Worm (Caenorhabditis elegans): ENCODE results near the gene srbc-16.

The srbc-16 gene

DNA sequence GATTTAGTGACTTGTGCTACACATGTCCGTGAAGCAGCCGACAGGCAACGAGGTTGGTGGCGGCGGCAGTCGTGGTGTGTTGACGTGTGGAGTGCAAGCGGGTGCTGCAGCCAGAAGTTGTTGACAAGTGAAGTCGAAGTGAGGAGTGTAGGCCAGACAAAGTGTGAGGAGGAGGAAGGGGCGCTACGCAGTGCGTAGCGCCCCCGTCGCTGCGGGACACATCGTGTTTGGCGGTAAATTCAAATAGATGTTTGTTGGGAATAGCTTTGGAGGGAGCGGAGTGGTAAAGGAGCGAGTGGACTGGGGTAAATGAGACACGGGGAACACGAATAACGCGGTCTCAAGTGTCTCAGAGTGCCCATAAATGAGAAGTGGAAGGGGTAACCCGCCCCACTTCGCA is 3.6 kb downstream of the srbc-16 start:
- TF ChIP-seq lsy-2 (tag; optimal IDR thresholded peaks at IDR 0.05) (no peak), nhr-237 (tag; optimal IDR thresholded peaks at IDR 0.05) (no peak), mep-1 (tag; optimal IDR thresholded peaks at IDR 0.05) (no peak), sptf-1 (tag; optimal IDR thresholded peaks at IDR 0.05) (no peak), hlh-1 (tag; optimal IDR thresholded peaks at IDR 0.05) (no peak), M03D4.4 (tag; optimal IDR thresholded peaks at IDR 0.05) (no peak), bed-3 (GFP tag; optimal IDR thresholded peaks at IDR 0.05) (no peak), mab-5 (tag; optimal IDR thresholded peaks at IDR 0.05) (no peak), lin-32 (GFP tag; optimal IDR thresholded peaks at IDR 0.05) (no peak), mls-2 (tag; optimal IDR thresholded peaks at IDR 0.05) (no peak), nhr-2 (tag; optimal IDR thresholded peaks at IDR 0.05) (no peak), ceh-83 (GFP tag; optimal IDR thresholded peaks at IDR 0.05) (no peak), blmp-1 (tag; optimal IDR thresholded peaks at IDR 0.05) (no peak), zip-8 (tag; optimal IDR thresholded peaks at IDR 0.05) (no peak), unc-39 (tag; optimal IDR thresholded peaks at IDR 0.05) (no peak), ham-2 (GFP tag; optimal IDR thresholded peaks at IDR 0.05) (no peak), ceh-43 (GFP tag; optimal IDR thresholded peaks at IDR 0.05) (no peak), ceh-39 (tag; optimal IDR thresholded peaks at IDR 0.05) (no peak), elt-1 (tag; optimal IDR thresholded peaks at IDR 0.05; ENCODE audit: borderline replicate concordance, insufficient read depth) (no peak)

DNA sequence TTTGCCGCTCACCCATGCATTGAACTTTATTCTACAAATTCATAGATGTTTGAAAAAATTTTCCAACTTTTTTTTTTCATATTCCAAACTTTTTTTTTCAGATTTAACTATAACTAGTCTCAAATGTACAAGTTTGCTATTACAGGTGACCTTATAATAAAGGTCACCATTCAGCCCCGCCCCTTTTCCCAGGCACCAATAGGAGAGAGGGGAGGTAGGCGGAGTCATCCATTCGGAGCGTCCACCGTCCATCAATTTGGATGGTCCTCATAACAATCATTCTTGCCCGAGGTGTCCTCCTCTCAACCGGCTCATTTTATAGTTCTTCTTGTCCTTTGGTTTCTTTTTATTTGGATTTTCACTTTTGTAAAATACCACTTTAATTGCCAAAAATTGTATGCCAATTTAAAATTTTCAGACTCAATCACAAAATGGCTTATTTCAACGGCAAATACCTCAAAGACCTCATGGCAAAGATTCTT is 6.1 kb downstream of the srbc-16 start, which contains the start of gene Y5H2B.3:
Y5H2B.3 (plus strand) TSS at position 432 of the 482 bp plus-strand sequence.
- no peak for TF ChIP-seq ztf-11 (tag; optimal IDR thresholded peaks at IDR 0.05)
- TF ChIP-seq nhr-12 (tag; optimal IDR thresholded peaks at IDR 0.05): no peak
- no peak for TF ChIP-seq ceh-83 (GFP tag; optimal IDR thresholded peaks at IDR 0.05)
- no peak for TF ChIP-seq unc-120 (tag; optimal IDR thresholded peaks at IDR 0.05; ENCODE audit: poor library complexity, severe bottlenecking)
- no peak for TF ChIP-seq ces-1 (GFP tag; optimal IDR thresholded peaks at IDR 0.05)
- TF ChIP-seq nhr-76 (tag; optimal IDR thresholded peaks at IDR 0.05): no peak
- TF ChIP-seq cnd-1 (tag; optimal IDR thresholded peaks at IDR 0.05): no peak
- no peak for TF ChIP-seq M03D4.4 (tag; optimal IDR thresholded peaks at IDR 0.05)
- TF ChIP-seq hlh-1 (tag; optimal IDR thresholded peaks at IDR 0.05): no peak
- TF ChIP-seq elt-3 (tag; optimal IDR thresholded peaks at IDR 0.05): no peak
- TF ChIP-seq mab-5 (tag; optimal IDR thresholded peaks at IDR 0.05): no peak
- no peak for TF ChIP-seq ham-2 (GFP tag; optimal IDR thresholded peaks at IDR 0.05)
- no peak for TF ChIP-seq tbx-8 (GFP tag; optimal IDR thresholded peaks at IDR 0.05)
- no peak for TF ChIP-seq mls-2 (tag; optimal IDR thresholded peaks at IDR 0.05)
- TF ChIP-seq elt-1 (tag; optimal IDR thresholded peaks at IDR 0.05; ENCODE audit: borderline replicate concordance, insufficient read depth): no peak
- TF ChIP-seq sptf-1 (tag; optimal IDR thresholded peaks at IDR 0.05): no peak
- TF ChIP-seq lin-32 (GFP tag; optimal IDR thresholded peaks at IDR 0.05): no peak
- no peak for TF ChIP-seq bed-3 (GFP tag; optimal IDR thresholded peaks at IDR 0.05)

DNA sequence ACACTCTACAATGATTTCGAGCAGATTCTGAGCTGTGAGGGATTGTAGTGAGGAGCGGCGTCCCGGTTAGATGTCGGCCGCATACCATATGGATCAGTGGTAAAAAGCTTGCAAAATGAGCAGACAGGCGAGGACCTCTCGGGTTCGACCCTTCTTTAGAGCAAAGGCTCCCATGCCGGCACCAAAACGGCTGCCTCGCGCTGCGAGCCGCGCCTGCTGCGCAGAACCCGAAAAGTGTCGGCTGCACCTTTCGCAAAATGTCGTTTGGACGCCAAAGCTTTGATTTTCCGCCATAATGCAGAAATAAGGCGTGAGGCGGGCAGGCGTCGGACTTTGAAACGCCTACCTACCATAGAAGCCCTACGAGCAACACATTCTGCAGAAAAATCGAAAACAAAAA is 8.5 kb downstream of the srbc-16 start:
- TF ChIP-seq sem-2 (GFP tag; optimal IDR thresholded peaks at IDR 0.05): no peak
- TF ChIP-seq lin-13 (tag; optimal IDR thresholded peaks at IDR 0.05): no peak
- TF ChIP-seq drap-1 (GFP tag; optimal IDR thresholded peaks at IDR 0.05): no peak
- TF ChIP-seq flh-1 (GFP tag; optimal IDR thresholded peaks at IDR 0.05): no peak
- no peak for TF ChIP-seq ceh-39 (tag; optimal IDR thresholded peaks at IDR 0.05)
- TF ChIP-seq unc-39 (tag; optimal IDR thresholded peaks at IDR 0.05): no peak
- no peak for TF ChIP-seq nhr-2 (tag; optimal IDR thresholded peaks at IDR 0.05)

DNA sequence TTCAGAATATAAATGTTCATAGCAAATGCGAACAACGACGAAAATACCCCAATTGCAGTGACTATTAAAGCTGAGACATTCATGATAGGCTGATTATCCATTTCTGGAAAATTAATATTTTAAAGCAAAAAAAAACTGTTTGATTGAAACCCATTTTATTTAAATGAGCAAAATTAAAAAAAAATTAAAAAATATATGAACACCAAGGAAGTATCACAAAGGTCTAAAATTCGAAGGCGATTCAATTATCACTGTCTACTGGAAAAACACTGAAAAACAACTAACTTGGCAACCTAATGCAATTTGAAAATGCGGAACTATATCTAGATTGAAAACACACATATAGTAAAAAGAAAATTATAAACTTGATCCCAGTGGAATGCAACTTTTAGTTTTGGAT is 9.3 kb downstream of the srbc-16 start, which contains the start of gene srbc-42:
srbc-42 (minus strand) TSS at position 101 of the 400 bp plus-strand sequence.
- no peak for TF ChIP-seq ceh-83 (GFP tag; optimal IDR thresholded peaks at IDR 0.05)
- TF ChIP-seq flh-1 (GFP tag; optimal IDR thresholded peaks at IDR 0.05): no peak
- TF ChIP-seq elt-1 (tag; optimal IDR thresholded peaks at IDR 0.05; ENCODE audit: borderline replicate concordance, insufficient read depth): no peak
- no peak for TF ChIP-seq nhr-237 (tag; optimal IDR thresholded peaks at IDR 0.05)
- no peak for TF ChIP-seq lsy-2 (tag; optimal IDR thresholded peaks at IDR 0.05)
- TF ChIP-seq ztf-11 (tag; optimal IDR thresholded peaks at IDR 0.05): no peak
- TF ChIP-seq nhr-76 (tag; optimal IDR thresholded peaks at IDR 0.05): no peak
- TF ChIP-seq mls-2 (tag; optimal IDR thresholded peaks at IDR 0.05): no peak
- TF ChIP-seq unc-39 (tag; optimal IDR thresholded peaks at IDR 0.05): no peak
- no peak for TF ChIP-seq unc-120 (tag; optimal IDR thresholded peaks at IDR 0.05; ENCODE audit: poor library complexity, severe bottlenecking)

DNA sequence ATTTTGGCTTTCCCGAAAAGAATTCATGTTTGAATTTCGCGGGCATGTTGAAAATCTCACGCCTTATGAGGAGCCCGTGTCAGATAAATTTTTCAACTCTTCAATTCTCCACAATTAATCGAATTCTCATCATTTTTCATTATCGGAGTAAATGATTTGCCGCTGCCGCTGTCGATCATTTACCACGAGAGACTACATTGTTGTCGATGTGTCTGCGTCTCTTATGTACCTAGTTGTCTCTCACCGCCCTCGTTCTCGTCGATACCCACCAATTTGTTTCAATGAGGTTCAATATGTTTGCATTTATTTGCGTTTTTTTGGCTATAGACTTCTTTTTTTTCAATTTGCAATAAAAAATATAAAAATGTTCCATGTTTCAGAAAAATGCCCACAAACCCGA is 10.3 kb downstream of the srbc-16 start, which contains the start of gene nhr-13:
nhr-13 (plus strand) TSS at position 369 of the 400 bp plus-strand sequence.
- TF ChIP-seq sem-2 (GFP tag; optimal IDR thresholded peaks at IDR 0.05) (no peak), ceh-43 (GFP tag; optimal IDR thresholded peaks at IDR 0.05) (no peak), elt-3 (tag; optimal IDR thresholded peaks at IDR 0.05) (no peak), snpc-4 (tag; optimal IDR thresholded peaks at IDR 0.05) (no peak), nhr-12 (tag; optimal IDR thresholded peaks at IDR 0.05) (no peak), unc-39 (tag; optimal IDR thresholded peaks at IDR 0.05) (no peak), sptf-1 (tag; optimal IDR thresholded peaks at IDR 0.05) (no peak)
